Worm (Caenorhabditis elegans) whole organism, young adult: Measurements from ENCODE around the gene fbxa-151.

ENCODE experiments used
- B0035.1 ChIP-seq: sonication (generic microtip); optimal IDR thresholded peaks from 2 replicates; lab custom pipeline; 2016; ENCODE audit warnings: missing genetic modification characterization, mild to moderate bottlenecking, missing compliant biosample characterization, missing genotype, missing genetic modification reagents
- B0261.1 ChIP-seq: sonication (generic microtip); optimal IDR thresholded peaks from 2 replicates; lab custom pipeline; 2016; ENCODE audit warnings: mild to moderate bottlenecking, missing genetic modification characterization, moderate library complexity, missing compliant biosample characterization
- D2030.7 ChIP-seq: fragments of 200-800 bp; sonication (Bioruptor generic); IDR thresholded peaks from 2 replicates; pipeline ENCODE4 v1.3.6; 2022; ENCODE audit warnings: missing genetic modification reagents, missing genetic modification characterization, missing compliant biosample characterization
- F37B4.10 ChIP-seq: fragments of 200-800 bp; sonication (Bioruptor generic); IDR thresholded peaks from 2 replicates; pipeline ENCODE4 v1.3.6; 2022; ENCODE audit warnings: missing genetic modification characterization, missing compliant biosample characterization
- F55B11.4 ChIP-seq: sonication (generic microtip); optimal IDR thresholded peaks from 2 replicates; lab custom pipeline; 2016; ENCODE audit warnings: missing compliant biosample characterization, missing genetic modification characterization, borderline replicate concordance; ENCODE audit not compliant: insufficient read depth
- F57C9.4 ChIP-seq: sonication (generic microtip); optimal IDR thresholded peaks from 2 replicates; lab custom pipeline; 2017; ENCODE audit warnings: mild to moderate bottlenecking, missing genetic modification characterization, missing compliant biosample characterization
- T26A5.8 ChIP-seq: sonication (generic microtip); optimal IDR thresholded peaks from 2 replicates; lab custom pipeline; 2016; ENCODE audit warnings: missing genetic modification characterization, missing compliant biosample characterization
- Y53G8AR.9 ChIP-seq: fragments of 200-800 bp; sonication (Bioruptor generic); conservative IDR thresholded peaks from 2 replicates; pipeline ENCODE4 v1.3.6; 2022; ENCODE audit warnings: missing genetic modification reagents, missing genetic modification characterization, missing compliant biosample characterization
- Y56A3A.18 ChIP-seq: fragments of 200-800 bp; sonication (Bioruptor generic); IDR thresholded peaks from 2 replicates; pipeline ENCODE4 v1.3.6; 2022; ENCODE audit warnings: missing genetic modification reagents, missing genetic modification characterization, missing compliant biosample characterization
- Y95B8A.8 ChIP-seq: fragments of 200-800 bp; sonication (Bioruptor generic); IDR thresholded peaks from 2 replicates; pipeline ENCODE4 v1.3.6; 2022; ENCODE audit warnings: missing genetic modification reagents, missing genetic modification characterization, missing compliant biosample characterization
- ZK185.1 ChIP-seq: sonication (generic microtip); optimal IDR thresholded peaks from 2 replicates; lab custom pipeline; 2016; ENCODE audit warnings: mild to moderate bottlenecking, missing genetic modification characterization, missing compliant biosample characterization; ENCODE audit not compliant: poor library complexity, severe bottlenecking
- attf-5 ChIP-seq: fragments of 200-800 bp; sonication (Bioruptor generic); optimal IDR thresholded peaks from 2 replicates; lab custom pipeline; 2018; ENCODE audit warnings: mild to moderate bottlenecking, missing genetic modification characterization, missing compliant biosample characterization
- attf-6 ChIP-seq: fragments of 200-800 bp; sonication (Bioruptor generic); IDR thresholded peaks from 2 replicates; pipeline ENCODE4 v1.3.6; 2022; ENCODE audit warnings: missing genetic modification reagents, missing genetic modification characterization, missing compliant biosample characterization
- bed-1 ChIP-seq: fragments of 200-800 bp; sonication (Bioruptor generic); IDR thresholded peaks from 2 replicates; pipeline ENCODE4 v1.3.6; 2022; ENCODE audit warnings: missing genetic modification reagents, missing genetic modification characterization, missing compliant biosample characterization
- ccch-3 ChIP-seq: fragments of 200-800 bp; sonication (Bioruptor generic); optimal IDR thresholded peaks from 2 replicates; lab custom pipeline; 2018; ENCODE audit warnings: mild to moderate bottlenecking, missing genetic modification characterization, missing compliant biosample characterization
- cebp-1 ChIP-seq, 2 experiments: fragments of 200-800 bp in 1 of 2; sonication (Bioruptor generic) in 1 of 2; sonication (generic microtip) in 1 of 2; IDR thresholded peaks in 1 of 2; optimal IDR thresholded peaks in 1 of 2; 2 replicates each; pipeline versions ENCODE4 v1.3.6 to Lab custom; 2017 to 2022; ENCODE audit warnings: missing compliant biosample characterization in 2 of 2, missing genetic modification characterization in 2 of 2, mild to moderate bottlenecking in 1 of 2, missing genetic modification reagents in 1 of 2, moderate library complexity in 1 of 2
- ceh-40 ChIP-seq: fragments of 200-800 bp; sonication (Bioruptor generic); IDR thresholded peaks from 2 replicates; pipeline ENCODE4 v1.3.6; 2022; ENCODE audit warnings: missing genetic modification characterization, missing compliant biosample characterization
- ceh-79 ChIP-seq: sonication (generic microtip); optimal IDR thresholded peaks from 2 replicates; lab custom pipeline; 2017; ENCODE audit warnings: mild to moderate bottlenecking, missing genetic modification characterization, missing compliant biosample characterization
- die-1 ChIP-seq: sonication (generic microtip); optimal IDR thresholded peaks from 2 replicates; lab custom pipeline; 2016; ENCODE audit warnings: missing genotype, mild to moderate bottlenecking, missing genetic modification characterization, missing compliant biosample characterization
- dox-1 ChIP-seq: fragments of 200-800 bp; sonication (Bioruptor generic); IDR thresholded peaks from 2 replicates; pipeline ENCODE4 v1.3.6; 2022; ENCODE audit warnings: missing genetic modification reagents, missing genetic modification characterization, missing compliant biosample characterization
- him-1 ChIP-seq: sonication (generic microtip); optimal IDR thresholded peaks from 2 replicates; lab custom pipeline; 2016; ENCODE audit warnings: missing genotype, missing genetic modification reagents, missing genetic modification characterization, missing compliant biosample characterization
- hmg-1.2 ChIP-seq: fragments of 200-800 bp; sonication (Bioruptor generic); IDR thresholded peaks from 2 replicates; pipeline ENCODE4 v1.3.6; 2022; ENCODE audit warnings: missing genetic modification reagents, missing genetic modification characterization, missing compliant biosample characterization
- lin-40 ChIP-seq: sonication (generic microtip); optimal IDR thresholded peaks from 2 replicates; lab custom pipeline; 2016; ENCODE audit warnings: missing genetic modification characterization, mild to moderate bottlenecking, missing compliant biosample characterization, missing genotype, missing genetic modification reagents
- lsl-1 ChIP-seq: fragments of 200-800 bp; sonication (Bioruptor generic); optimal IDR thresholded peaks from 2 replicates; lab custom pipeline; 2018; ENCODE audit warnings: mild to moderate bottlenecking, missing genetic modification characterization, moderate library complexity, missing compliant biosample characterization
- madf-3 ChIP-seq: fragments of 200-800 bp; sonication (Bioruptor generic); IDR thresholded peaks from 2 replicates; pipeline ENCODE4 v1.3.6; 2022; ENCODE audit warnings: missing genetic modification reagents, missing genetic modification characterization, missing compliant biosample characterization
- nfya-2 ChIP-seq: fragments of 200-800 bp; sonication (Bioruptor generic); IDR thresholded peaks from 2 replicates; pipeline ENCODE4 v1.3.6; 2022; ENCODE audit warnings: missing genetic modification reagents, missing genetic modification characterization, missing compliant biosample characterization
- nhr-120 ChIP-seq: fragments of 200-800 bp; sonication (Bioruptor generic); IDR thresholded peaks from 2 replicates; pipeline ENCODE4 v1.3.6; 2022; ENCODE audit warnings: missing genetic modification characterization, missing compliant biosample characterization
- nhr-179 ChIP-seq: sonication (generic microtip); optimal IDR thresholded peaks from 2 replicates; lab custom pipeline; 2016; ENCODE audit warnings: mild to moderate bottlenecking, missing genetic modification characterization, missing compliant biosample characterization
- pbrm-1 ChIP-seq: fragments of 200-800 bp; sonication (Bioruptor generic); IDR thresholded peaks from 2 replicates; pipeline ENCODE4 v1.3.6; 2022; ENCODE audit warnings: missing genetic modification reagents, missing genetic modification characterization, missing compliant biosample characterization
- rcor-1 ChIP-seq: fragments of 200-800 bp; sonication (Bioruptor generic); IDR thresholded peaks from 2 replicates; pipeline ENCODE4 v1.3.6; 2022; ENCODE audit warnings: missing genetic modification reagents, missing genetic modification characterization, missing compliant biosample characterization
- rec-8 ChIP-seq, 2 experiments: sonication (generic microtip); optimal IDR thresholded peaks; 2 replicates each; lab custom pipeline; 2016; ENCODE audit warnings: mild to moderate bottlenecking in 2 of 2, missing genetic modification characterization in 2 of 2, missing genetic modification reagents in 2 of 2, missing genotype in 2 of 2, missing biosample characterization in 1 of 2, missing compliant biosample characterization in 1 of 2, moderate library complexity in 1 of 2
- repo-1 ChIP-seq: sonication (generic microtip); optimal IDR thresholded peaks from 2 replicates; lab custom pipeline; 2017; ENCODE audit warnings: mild to moderate bottlenecking, missing genetic modification characterization, missing compliant biosample characterization
- rpc-1 ChIP-seq, 2 experiments: fragments of 150-350 bp in 1 of 2; sonication (generic microtip) in 1 of 2; optimal IDR thresholded peaks; 2 replicates each; lab custom pipeline; 2014 to 2018; ENCODE audit warnings: missing biosample characterization in 1 of 2, missing genetic modification characterization in 1 of 2, missing genetic modification reagents in 1 of 2, missing genotype in 1 of 2
- sdz-38 ChIP-seq: sonication (generic microtip); optimal IDR thresholded peaks from 2 replicates; lab custom pipeline; 2016; ENCODE audit warnings: missing genotype, missing genetic modification characterization, missing compliant biosample characterization
- tbp1 ChIP-seq: fragments of 200-800 bp; sonication (Bioruptor generic); optimal IDR thresholded peaks from 2 replicates; lab custom pipeline; 2018; ENCODE audit warnings: mild to moderate bottlenecking, missing genetic modification characterization, missing compliant biosample characterization
- tbx-9 ChIP-seq: sonication (generic microtip); optimal IDR thresholded peaks from 2 replicates; lab custom pipeline; 2016; ENCODE audit warnings: borderline replicate concordance, missing genetic modification characterization, inconsistent platforms, missing compliant biosample characterization
- zfh-2 ChIP-seq: fragments of 200-800 bp; sonication (Bioruptor generic); conservative IDR thresholded peaks from 2 replicates; pipeline ENCODE4 v1.3.6; 2022; ENCODE audit warnings: missing genetic modification reagents, missing genetic modification characterization, missing compliant biosample characterization
- ztf-3 ChIP-seq: fragments of 200-800 bp; sonication (Bioruptor generic); optimal IDR thresholded peaks from 2 replicates; lab custom pipeline; 2018; ENCODE audit warnings: mild to moderate bottlenecking, missing genetic modification characterization, missing compliant biosample characterization
- ztf-6 ChIP-seq: fragments of 200-800 bp; sonication (Bioruptor generic); IDR thresholded peaks from 2 replicates; pipeline ENCODE4 v1.3.6; 2022; ENCODE audit warnings: missing genetic modification reagents, missing genetic modification characterization, missing compliant biosample characterization

The fbxa-151 gene

DNA sequence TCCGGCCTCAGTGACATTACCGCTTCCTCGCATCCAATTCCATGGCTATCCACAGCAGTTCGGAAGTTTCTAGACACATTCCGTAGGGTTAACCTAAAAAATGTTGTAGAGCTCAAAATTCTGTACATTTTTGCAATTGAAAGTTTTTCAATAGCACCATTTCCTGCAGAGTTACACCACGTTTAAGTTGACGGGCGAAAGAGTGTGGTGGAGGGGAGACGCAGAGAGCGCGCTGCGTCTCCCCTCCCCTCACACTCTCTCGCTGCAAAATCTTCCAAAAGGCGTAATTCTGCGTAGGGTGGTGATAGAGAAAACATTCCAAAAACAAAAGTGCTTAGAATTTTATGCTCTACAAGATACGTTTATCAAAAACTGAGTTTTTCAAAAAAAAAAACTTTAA, 18.4 kb downstream of the fbxa-151 start:
- TF ChIP-seq zfh-2 (GFP tag; lab: Robert Waterston, UW) (no peak), B0035.1 (tag; lab: Kevin White, UChicago) (no peak), F37B4.10 (GFP tag; lab: Robert Waterston, UW) (no peak), hmg-1.2 (GFP tag; lab: Robert Waterston, UW) (peak; percentile 78), rcor-1 (GFP tag; lab: Robert Waterston, UW) (no peak), T26A5.8 (tag; lab: Kevin White, UChicago) (no peak), ztf-6 (GFP tag; lab: Robert Waterston, UW) (no peak), ceh-79 (tag; lab: Kevin White, UChicago) (no peak)

- TF ChIP-seq cebp-1 (GFP tag; IDR thresholded peaks at IDR 0.05; lab: Robert Waterston, UW) (peak; percentile 71; the same call in 1 of the 2 replicates), cebp-1 (tag; optimal IDR thresholded peaks at IDR 0.05; lab: Kevin White, UChicago) (peak; percentile 93), Y53G8AR.9 (GFP tag; lab: Robert Waterston, UW) (no peak), attf-5 (GFP tag; lab: Kevin White, UChicago) (peak; percentile 57), hmg-1.2 (GFP tag; lab: Robert Waterston, UW) (peak; percentile 68; the same call in 1 of the 2 replicates), nhr-179 (tag; lab: Kevin White, UChicago) (no peak)
- TF ChIP-seq, all 124 proteins: peak for 3
Observed at ce11 chrIII:1243199-1243598, 23.5 kb downstream of the fbxa-151 start, which contains the start of gene fbxa-63. Gene fbxa-63 (plus strand): TSS chrIII:1243508.

ce11 chrIII:1238704-1239103, 28.0 kb downstream of the fbxa-151 start, which contains the start of gene fbxa-61:
Gene fbxa-61 (plus strand): TSS chrIII:1239048.
- TF ChIP-seq lsl-1 (GFP tag; lab: Kevin White, UChicago) (no peak), ceh-40 (GFP tag; lab: Robert Waterston, UW) (no peak), madf-3 (GFP tag; lab: Robert Waterston, UW) (no peak), ztf-3 (no peak), F55B11.4 (no peak), attf-6 (GFP tag; lab: Robert Waterston, UW) (no peak), dox-1 (GFP tag; lab: Robert Waterston, UW) (no peak), repo-1 (tag; lab: Kevin White, UChicago) (no peak), lin-40 (tag; lab: Kevin White, UChicago) (no peak), nfya-2 (GFP tag; lab: Robert Waterston, UW) (no peak)

ce11 chrIII:1231186-1231585, 35.5 kb downstream of the fbxa-151 start:
- TF ChIP-seq pbrm-1 (GFP tag; lab: Robert Waterston, UW), result peak; percentile 70
- TF ChIP-seq rec-8 (tag; optimal IDR thresholded peaks at IDR 0.05; lab: Kevin White, UChicago), result no peak
- TF ChIP-seq D2030.7 (GFP tag; lab: Robert Waterston, UW), result peak; percentile 39; the same call in 1 of the 2 replicates
- no peak for TF ChIP-seq lsl-1 (GFP tag; lab: Kevin White, UChicago)
- TF ChIP-seq zfh-2 (GFP tag; lab: Robert Waterston, UW), result 0 out of 2 replicates have a peak, but pooled peaks have one; percentile 23

- TF ChIP-seq tbp1 (GFP tag; lab: Kevin White, UChicago), result peak; percentile 82
- no peak for TF ChIP-seq Y95B8A.8 (GFP tag; lab: Robert Waterston, UW)
- peak; percentile 13 for TF ChIP-seq rpc-1 (optimal IDR thresholded peaks at IDR 0.05; lab: Kevin White, UChicago)
- TF ChIP-seq rpc-1 (tag; optimal IDR thresholded peaks at IDR 0.05; lab: Kevin White, UChicago), result peak; percentile 60
- no peak for TF ChIP-seq attf-6 (GFP tag; lab: Robert Waterston, UW)
- no peak for TF ChIP-seq tbx-9 (tag; lab: Kevin White, UChicago)
- TF ChIP-seq nhr-120, result no peak
- TF ChIP-seq D2030.7 (GFP tag; lab: Robert Waterston, UW), result no peak
- TF ChIP-seq die-1 (tag; lab: Kevin White, UChicago), result no peak
- no peak for TF ChIP-seq F57C9.4 (tag; lab: Kevin White, UChicago)
- no peak for TF ChIP-seq hmg-1.2 (GFP tag; lab: Robert Waterston, UW)
- TF ChIP-seq nfya-2 (GFP tag; lab: Robert Waterston, UW), result no peak
- no peak for TF ChIP-seq nhr-179 (tag; lab: Kevin White, UChicago)
- no peak for TF ChIP-seq Y56A3A.18 (GFP tag; lab: Robert Waterston, UW)
- no peak for TF ChIP-seq repo-1 (tag; lab: Kevin White, UChicago)
- no peak for TF ChIP-seq ZK185.1 (tag; lab: Kevin White, UChicago)
- peak; percentile 65 for TF ChIP-seq B0261.1 (tag; lab: Kevin White, UChicago)
- TF ChIP-seq ceh-79 (tag; lab: Kevin White, UChicago), result no peak
- no peak for TF ChIP-seq bed-1 (GFP tag; lab: Robert Waterston, UW)
- no peak for TF ChIP-seq ccch-3 (GFP tag; lab: Kevin White, UChicago)
- TF ChIP-seq him-1, result no peak
- TF ChIP-seq sdz-38 (tag; lab: Kevin White, UChicago), result no peak
Observed at ce11 chrIII:1230672-1231071, 36.0 kb downstream of the fbxa-151 start.
